Fruit fly (Drosophila melanogaster) whole organism, adult: ENCODE measurements around the gene CG13786.

Experiments
- CG11617 ChIP-seq: fragments of 200-800 bp; sonication (Bioruptor generic); optimal IDR thresholded peaks from 2 replicates; lab custom pipeline; 2017; ENCODE audit warnings: mild to moderate bottlenecking, missing biosample characterization, missing genetic modification reagents, missing genetic modification characterization
- CG12768 ChIP-seq: fragments of 200-800 bp; sonication (Bioruptor generic); optimal IDR thresholded peaks from 2 replicates; lab custom pipeline; 2017; ENCODE audit warnings: missing biosample characterization, missing genetic modification characterization, mild to moderate bottlenecking, moderate library complexity, missing genetic modification reagents
- CG14711 ChIP-seq: fragments of 200-800 bp; sonication (Bioruptor generic); optimal IDR thresholded peaks from 2 replicates; lab custom pipeline; 2018; ENCODE audit warnings: missing biosample characterization, mild to moderate bottlenecking, missing genetic modification characterization, moderate library complexity
- CG1620 ChIP-seq: fragments of 200-800 bp; sonication (Bioruptor generic); optimal IDR thresholded peaks from 2 replicates; lab custom pipeline; 2016; ENCODE audit warnings: missing biosample characterization, missing genetic modification characterization
- CG33017 ChIP-seq: fragments of 200-800 bp; sonication (Bioruptor generic); optimal IDR thresholded peaks from 2 replicates; lab custom pipeline; 2018; ENCODE audit warnings: missing biosample characterization, mild to moderate bottlenecking, missing genetic modification characterization, moderate library complexity
- CG5204 ChIP-seq: fragments of 200-800 bp; sonication (Bioruptor generic); optimal IDR thresholded peaks from 2 replicates; lab custom pipeline; 2016; ENCODE audit warnings: missing biosample characterization, missing genetic modification characterization
- CG7045 ChIP-seq: fragments of 200-800 bp; sonication (Bioruptor generic); optimal IDR thresholded peaks from 2 replicates; lab custom pipeline; 2017; ENCODE audit warnings: missing biosample characterization, mild to moderate bottlenecking, missing genetic modification characterization
- CG7101 ChIP-seq: fragments of 200-800 bp; sonication (Bioruptor generic); optimal IDR thresholded peaks from 2 replicates; lab custom pipeline; 2018; ENCODE audit warnings: missing biosample characterization, mild to moderate bottlenecking, missing genetic modification characterization, moderate library complexity
- Clk ChIP-seq: fragments of 200-800 bp; sonication (Bioruptor generic); optimal IDR thresholded peaks from 2 replicates; lab custom pipeline; 2017; ENCODE audit warnings: missing biosample characterization, missing genetic modification characterization
- Crg-1 ChIP-seq: fragments of 200-800 bp; sonication (Bioruptor generic); optimal IDR thresholded peaks from 2 replicates; lab custom pipeline; 2016; ENCODE audit warnings: missing biosample characterization, missing genetic modification characterization
- Hr96 ChIP-seq: fragments of 200-800 bp; sonication (Bioruptor generic); optimal IDR thresholded peaks from 2 replicates; lab custom pipeline; 2016; ENCODE audit warnings: missing biosample characterization, missing genetic modification characterization
- Mnt ChIP-seq: fragments of 200-800 bp; sonication (Bioruptor generic); optimal IDR thresholded peaks from 2 replicates; lab custom pipeline; 2016; ENCODE audit warnings: missing biosample characterization, mild to moderate bottlenecking, missing genetic modification characterization
- bab1 ChIP-seq: fragments of 200-800 bp; sonication (Bioruptor generic); optimal IDR thresholded peaks from 3 replicates; lab custom pipeline; 2019; ENCODE audit warnings: missing biosample characterization, mild to moderate bottlenecking, missing genetic modification characterization, moderate library complexity
- cic ChIP-seq: fragments of 200-800 bp; sonication (Bioruptor generic); optimal IDR thresholded peaks from 2 replicates; lab custom pipeline; 2017; ENCODE audit warnings: missing biosample characterization, mild to moderate bottlenecking, missing genetic modification characterization, moderate library complexity
- cnc ChIP-seq, 2 experiments: fragments of >200 bp; optimal IDR thresholded peaks; 2 replicates each; lab custom pipeline; 2017
- kay ChIP-seq: fragments of 200-800 bp; sonication (Bioruptor generic); peaks from one replicate; lab custom pipeline; 2016; ENCODE audit warnings: missing biosample characterization, missing genetic modification characterization, borderline replicate concordance
- ovo ChIP-seq: fragments of 200-800 bp; sonication (Bioruptor generic); optimal IDR thresholded peaks from 2 replicates; lab custom pipeline; 2016; ENCODE audit warnings: missing biosample characterization, missing genetic modification characterization
- pad ChIP-seq: fragments of 200-800 bp; sonication (Bioruptor generic); optimal IDR thresholded peaks from 3 replicates; lab custom pipeline; 2017; ENCODE audit warnings: missing biosample characterization, missing genetic modification characterization, mild to moderate bottlenecking, moderate library complexity, missing genetic modification reagents
- tj ChIP-seq: fragments of 200-800 bp; sonication (Bioruptor generic); optimal IDR thresholded peaks from 3 replicates; lab custom pipeline; 2017; ENCODE audit warnings: missing biosample characterization, mild to moderate bottlenecking, missing genetic modification characterization, moderate library complexity
- toe ChIP-seq: fragments of 200-800 bp; sonication (Bioruptor generic); optimal IDR thresholded peaks from 2 replicates; lab custom pipeline; 2016; ENCODE audit warnings: missing biosample characterization, missing genetic modification characterization

Gene CG13786

DNA sequence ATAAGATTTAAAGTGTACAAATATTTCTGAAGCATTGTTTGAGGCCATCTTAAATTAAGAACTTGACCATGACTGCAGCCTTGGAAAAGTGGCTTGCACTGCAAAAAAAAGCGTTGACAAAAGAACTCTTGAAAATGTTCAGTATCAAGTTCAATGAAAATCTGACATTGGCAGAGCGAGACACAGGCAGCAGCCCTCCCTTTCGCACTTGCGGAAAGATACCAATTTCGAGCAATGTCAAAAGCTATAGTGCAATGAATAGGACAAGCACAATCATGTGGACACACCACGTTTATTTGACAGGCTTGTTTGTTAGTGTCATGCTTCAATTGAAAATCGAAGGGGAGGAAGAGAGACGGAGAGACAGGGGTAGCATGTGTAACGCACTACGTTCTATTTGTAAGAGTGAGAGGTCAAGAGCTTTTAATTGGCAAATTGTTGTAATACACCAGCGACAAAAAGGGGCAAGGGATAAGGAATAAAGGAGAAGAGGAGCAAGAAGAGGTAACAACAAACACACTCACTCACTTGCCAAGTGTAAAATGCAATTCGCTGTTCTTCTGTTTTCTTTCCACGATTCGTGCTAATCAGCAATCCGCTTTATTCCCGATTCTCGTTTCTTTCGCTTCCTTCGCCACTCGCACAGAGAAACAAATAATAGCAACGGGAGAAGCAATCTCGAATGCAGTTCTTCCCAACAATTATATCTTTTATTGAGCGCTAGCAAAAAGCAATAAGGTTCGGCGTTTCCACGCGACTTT lies 49.2 kb downstream of the CG13786 start:
- no peak for TF ChIP-seq CG7045 (GFP tag; lab: Kevin White, UChicago)
- no peak for TF ChIP-seq CG5204 (GFP tag; lab: Kevin White, UChicago)
- peak; percentile 90 for TF ChIP-seq tj (GFP tag; lab: Kevin White, UChicago)
- peak; percentile 71 for TF ChIP-seq kay (GFP tag; lab: Kevin White, UChicago)
- TF ChIP-seq Mnt (GFP tag; lab: Kevin White, UChicago), result peak; percentile 73
- TF ChIP-seq cic (GFP tag; lab: Kevin White, UChicago), result peak; percentile 87
- TF ChIP-seq CG1620, result no peak
- peak; percentile 46 for TF ChIP-seq pad (GFP tag; lab: Kevin White, UChicago)
- TF ChIP-seq CG11617, result peak; percentile 43
- no peak for TF ChIP-seq CG14711 (tag; lab: Kevin White, UChicago)
- peak; percentile 24 for TF ChIP-seq CG33017 (tag; lab: Kevin White, UChicago)
- TF ChIP-seq ovo, result no peak
- TF ChIP-seq bab1 (GFP tag; lab: Kevin White, UChicago), result no peak
- TF ChIP-seq Crg-1, result no peak
- no peak for TF ChIP-seq Hr96
- TF ChIP-seq Clk (GFP tag; lab: Kevin White, UChicago), result no peak
- TF ChIP-seq toe (GFP tag; lab: Kevin White, UChicago), result no peak
- TF ChIP-seq cnc (optimal IDR thresholded peaks at IDR 0.05; lab: Kevin White, UChicago), result peak in 1 of 2 experiments; percentile 8
- TF ChIP-seq CG7101 (tag; lab: Kevin White, UChicago), result no peak
- TF ChIP-seq CG12768, result peak; percentile 49
